Worm (Caenorhabditis elegans): Measurements from ENCODE around the gene unc-52.

The unc-52 gene

DNA sequence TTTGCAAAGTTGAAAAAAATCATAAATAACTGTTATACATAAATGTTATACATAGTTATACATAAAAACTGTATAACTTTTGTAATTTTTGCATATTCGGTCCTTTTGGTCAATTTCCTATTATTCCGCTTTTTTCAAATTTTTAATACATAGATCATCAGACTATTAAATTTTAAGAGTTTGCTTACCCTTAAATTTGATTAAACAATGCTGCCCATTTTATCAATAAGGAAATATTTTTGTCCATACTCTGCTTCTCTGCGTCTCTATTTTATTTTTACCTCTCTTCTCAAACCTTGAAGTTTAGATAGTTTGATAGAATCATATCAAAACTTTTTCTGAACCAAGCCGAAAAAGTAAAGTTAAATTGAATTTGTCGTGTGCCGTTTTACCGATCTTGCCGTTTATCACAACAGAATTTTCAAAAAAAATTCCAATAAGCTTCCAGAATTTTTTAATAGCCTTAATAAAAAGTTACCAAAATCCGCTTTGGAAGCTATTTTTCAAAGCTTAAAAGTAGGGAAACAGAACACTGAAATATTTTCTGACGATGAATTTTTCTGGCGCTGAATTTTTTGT lies 84.9 kb downstream of the unc-52 start:
- TF ChIP-seq ztf-23 (GFP tag; IDR thresholded peaks at IDR 0.05) (no peak), T22C8.4 (GFP tag; IDR thresholded peaks at IDR 0.05) (no peak), cog-1 (tag; optimal IDR thresholded peaks at IDR 0.05) (no peak), ref-1 (GFP tag; conservative IDR thresholded peaks at IDR 0.05) (no peak), med-1 (GFP tag; optimal IDR thresholded peaks at IDR 0.05; ENCODE audit: insufficient read depth) (no peak), flt-1 (GFP tag; IDR thresholded peaks at IDR 0.05) (no peak), ztf-29 (GFP tag; IDR thresholded peaks at IDR 0.05) (no peak), tab-1 (GFP tag; IDR thresholded peaks at IDR 0.05) (no peak), klf-2 (GFP tag; conservative IDR thresholded peaks at IDR 0.05) (no peak)

- TF ChIP-seq ref-1 (GFP tag; conservative IDR thresholded peaks at IDR 0.05) (no peak), med-1 (GFP tag; optimal IDR thresholded peaks at IDR 0.05; ENCODE audit: insufficient read depth) (no peak), ztf-29 (GFP tag; IDR thresholded peaks at IDR 0.05) (no peak), T22C8.4 (GFP tag; IDR thresholded peaks at IDR 0.05) (no peak), ztf-23 (GFP tag; IDR thresholded peaks at IDR 0.05) (no peak), flt-1 (GFP tag; IDR thresholded peaks at IDR 0.05) (no peak), klf-2 (GFP tag; conservative IDR thresholded peaks at IDR 0.05) (no peak), tab-1 (GFP tag; IDR thresholded peaks at IDR 0.05) (no peak), cog-1 (tag; optimal IDR thresholded peaks at IDR 0.05) (no peak)
Observed at ce11 chrII:14598367-14598766, 85.9 kb downstream of the unc-52 start.

ce11 chrII:14597788-14598187 lies 86.5 kb downstream of the unc-52 start:
- TF ChIP-seq klf-2 (GFP tag; conservative IDR thresholded peaks at IDR 0.05) (no peak), cog-1 (tag; optimal IDR thresholded peaks at IDR 0.05) (no peak), med-1 (GFP tag; optimal IDR thresholded peaks at IDR 0.05; ENCODE audit: insufficient read depth) (no peak), flt-1 (GFP tag; IDR thresholded peaks at IDR 0.05) (no peak), ref-1 (GFP tag; conservative IDR thresholded peaks at IDR 0.05) (no peak), tab-1 (GFP tag; IDR thresholded peaks at IDR 0.05) (no peak), T22C8.4 (GFP tag; IDR thresholded peaks at IDR 0.05) (no peak), ztf-23 (GFP tag; IDR thresholded peaks at IDR 0.05) (no peak), ztf-29 (GFP tag; IDR thresholded peaks at IDR 0.05) (no peak)

Measured in whole organism, midembryonic.